Worm (Caenorhabditis elegans): ENCODE results near the gene zipt-9.

DNA sequence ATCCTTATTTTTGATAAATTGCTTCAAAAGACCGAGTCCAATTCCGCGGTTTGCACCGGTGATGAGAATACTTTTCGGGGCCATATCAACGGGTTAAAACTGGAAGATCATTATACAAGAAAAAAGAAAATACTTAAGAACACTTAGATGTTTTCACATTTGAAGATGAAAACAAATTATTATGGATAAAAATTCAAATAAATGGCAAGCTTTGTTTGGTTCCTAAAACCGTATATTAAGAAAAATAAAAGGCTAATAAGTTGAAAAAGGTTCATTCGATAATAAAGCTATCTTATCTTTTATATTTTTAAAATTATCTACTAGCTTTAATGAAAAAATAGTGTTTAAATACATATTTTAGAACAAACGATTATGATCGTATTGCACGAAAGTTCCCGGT is 38.4 kb upstream of the zipt-9 start, which contains the start of gene F20G2.1:
- TF ChIP-seq cnd-1 (tag; optimal IDR thresholded peaks at IDR 0.05) = no peak
- no peak for TF ChIP-seq drap-1 (GFP tag; optimal IDR thresholded peaks at IDR 0.05)
- TF ChIP-seq mep-1 (tag; optimal IDR thresholded peaks at IDR 0.05) = no peak
- TF ChIP-seq unc-120 (tag; optimal IDR thresholded peaks at IDR 0.05; ENCODE audit: poor library complexity, severe bottlenecking) = no peak
- no peak for TF ChIP-seq nhr-28 (tag; optimal IDR thresholded peaks at IDR 0.05)
- TF ChIP-seq mls-2 (tag; optimal IDR thresholded peaks at IDR 0.05) = no peak
- TF ChIP-seq unc-39 (tag; optimal IDR thresholded peaks at IDR 0.05) = no peak
- TF ChIP-seq snpc-4 (tag; optimal IDR thresholded peaks at IDR 0.05) = no peak
- no peak for TF ChIP-seq nhr-237 (tag; optimal IDR thresholded peaks at IDR 0.05)
- TF ChIP-seq lsy-2 (tag; optimal IDR thresholded peaks at IDR 0.05) = no peak
- TF ChIP-seq lin-13 (tag; optimal IDR thresholded peaks at IDR 0.05) = no peak
- no peak for TF ChIP-seq pha-4 (tag; optimal IDR thresholded peaks at IDR 0.05)
- no peak for TF ChIP-seq ces-1 (GFP tag; optimal IDR thresholded peaks at IDR 0.05)

Data from whole organism, mixed stage, embryonic.